Worm (Caenorhabditis elegans) whole organism, L3 larva: ENCODE measurements around the gene Y75B8A.13.
A peak's percentile ranks its signal among the peaks of the same experiment; 100 is the strongest.

Experiments
- R02D3.7 ChIP-seq: fragments of 150-350 bp; optimal IDR thresholded peaks from 2 replicates; lab custom pipeline; 2014; ENCODE audit warnings: missing biosample characterization, missing genetic modification characterization
- ZK546.5 ChIP-seq: sonication (generic microtip); optimal IDR thresholded peaks from 2 replicates; lab custom pipeline; 2017; ENCODE audit warnings: missing biosample characterization, missing genetic modification characterization
- aly-2 ChIP-seq: fragments of 150-350 bp; optimal IDR thresholded peaks from 2 replicates; lab custom pipeline; 2014; ENCODE audit warnings: missing biosample characterization, missing genetic modification characterization
- ama-1 ChIP-seq: fragments of 150-350 bp; optimal IDR thresholded peaks from 2 replicates; lab custom pipeline; 2018
- ceh-16 ChIP-seq: sonication (generic microtip); optimal IDR thresholded peaks from 2 replicates; lab custom pipeline; 2017; ENCODE audit warnings: missing biosample characterization, missing genetic modification characterization
- ceh-28 ChIP-seq: fragments of 150-350 bp; optimal IDR thresholded peaks from 2 replicates; lab custom pipeline; 2014; ENCODE audit warnings: missing biosample characterization, missing genetic modification reagents, missing genetic modification characterization
- ceh-82 ChIP-seq: fragments of 150-350 bp; optimal IDR thresholded peaks from 2 replicates; lab custom pipeline; 2014; ENCODE audit warnings: missing biosample characterization, missing genetic modification characterization
- ceh-9 ChIP-seq: sonication (generic microtip); optimal IDR thresholded peaks from 2 replicates; lab custom pipeline; 2018; ENCODE audit warnings: missing biosample characterization, missing genetic modification characterization
- daf-12 ChIP-seq: fragments of 150-350 bp; optimal IDR thresholded peaks from 2 replicates; lab custom pipeline; 2014; ENCODE audit warnings: missing biosample characterization, missing genetic modification reagents, missing genetic modification characterization
- egl-5 ChIP-seq: fragments of 150-350 bp; optimal IDR thresholded peaks from 2 replicates; lab custom pipeline; 2017; ENCODE audit warnings: missing biosample characterization, missing genetic modification reagents, missing genetic modification characterization, inconsistent platforms
- elt-2 ChIP-seq: sonication (generic microtip); optimal IDR thresholded peaks from 2 replicates; lab custom pipeline; 2016; ENCODE audit warnings: missing genetic modification reagents, mild to moderate bottlenecking, missing genetic modification characterization, missing compliant biosample characterization
- elt-3 ChIP-seq, 3 experiments: fragments of 150-350 bp in 1 of 3; sonication (generic microtip) in 2 of 3; optimal IDR thresholded peaks; 2 replicates in 2 of 3; 4 replicates in 1 of 3; lab custom pipeline; 2014 to 2017; ENCODE audit warnings: missing biosample characterization in 3 of 3, missing genetic modification characterization in 3 of 3
- eor-1 ChIP-seq, 2 experiments: fragments of 150-350 bp; optimal IDR thresholded peaks; 2 replicates each; lab custom pipeline; 2014 to 2018; ENCODE audit warnings: missing biosample characterization in 2 of 2, missing genetic modification characterization in 2 of 2
- fkh-10 ChIP-seq: sonication (generic microtip); optimal IDR thresholded peaks from 2 replicates; lab custom pipeline; 2017; ENCODE audit warnings: missing biosample characterization, missing genetic modification reagents, missing genetic modification characterization
- fkh-2 ChIP-seq: fragments of 150-350 bp; optimal IDR thresholded peaks from 2 replicates; lab custom pipeline; 2014; ENCODE audit warnings: missing biosample characterization, missing genetic modification reagents, missing genetic modification characterization
- fos-1 ChIP-seq: fragments of 150-350 bp; optimal IDR thresholded peaks from 2 replicates; lab custom pipeline; 2014; ENCODE audit warnings: missing biosample characterization, missing genetic modification characterization
- jun-1 ChIP-seq: fragments of 150-350 bp; optimal IDR thresholded peaks from 2 replicates; lab custom pipeline; 2014; ENCODE audit warnings: missing biosample characterization, missing genetic modification reagents, missing genetic modification characterization
- lin-39 ChIP-seq: fragments of 150-350 bp; optimal IDR thresholded peaks from 2 replicates; lab custom pipeline; 2018; ENCODE audit warnings: missing biosample characterization, missing genetic modification reagents, missing genetic modification characterization
- lsy-12 ChIP-seq: sonication (generic microtip); optimal IDR thresholded peaks from 2 replicates; lab custom pipeline; 2016; ENCODE audit warnings: mild to moderate bottlenecking, missing genetic modification characterization, missing compliant biosample characterization
- mdl-1 ChIP-seq: fragments of 150-350 bp; optimal IDR thresholded peaks from 2 replicates; lab custom pipeline; 2014; ENCODE audit warnings: missing biosample characterization, missing genetic modification characterization
- mml-1 ChIP-seq: fragments of 150-350 bp; sonication (generic microtip); optimal IDR thresholded peaks from 3 replicates; lab custom pipeline; 2014; ENCODE audit warnings: missing biosample characterization, missing genetic modification characterization
- nfya-1 ChIP-seq: sonication (generic microtip); optimal IDR thresholded peaks from 2 replicates; lab custom pipeline; 2017; ENCODE audit warnings: missing genetic modification characterization, mild to moderate bottlenecking, missing compliant biosample characterization, antibody characterized with exemption, moderate library complexity; ENCODE audit not compliant: insufficient read depth
- nhr-12 ChIP-seq: fragments of 150-350 bp; optimal IDR thresholded peaks from 2 replicates; lab custom pipeline; 2014; ENCODE audit warnings: missing biosample characterization, missing genetic modification characterization
- nhr-23 ChIP-seq: fragments of 150-350 bp; optimal IDR thresholded peaks from 2 replicates; lab custom pipeline; 2014; ENCODE audit warnings: missing biosample characterization, missing genetic modification reagents, missing genetic modification characterization
- nhr-237 ChIP-seq: fragments of 150-350 bp; optimal IDR thresholded peaks from 2 replicates; lab custom pipeline; 2014; ENCODE audit warnings: missing biosample characterization, missing genetic modification characterization
- nhr-25 ChIP-seq: sonication (generic microtip); optimal IDR thresholded peaks from 2 replicates; lab custom pipeline; 2017; ENCODE audit warnings: missing biosample characterization, missing genetic modification characterization
- nhr-28 ChIP-seq: fragments of 150-350 bp; optimal IDR thresholded peaks from 2 replicates; lab custom pipeline; 2014; ENCODE audit warnings: missing biosample characterization, missing genetic modification characterization
- nhr-43 ChIP-seq: sonication (generic microtip); optimal IDR thresholded peaks from 2 replicates; lab custom pipeline; 2016; ENCODE audit warnings: mild to moderate bottlenecking, missing genetic modification characterization, missing compliant biosample characterization; ENCODE audit not compliant: poor library complexity, severe bottlenecking
- nhr-76 ChIP-seq: fragments of 150-350 bp; sonication (generic microtip); optimal IDR thresholded peaks from 5 replicates; lab custom pipeline; 2014; ENCODE audit warnings: missing biosample characterization, missing genetic modification characterization
- nhr-77 ChIP-seq: fragments of 150-350 bp; optimal IDR thresholded peaks from 2 replicates; lab custom pipeline; 2014; ENCODE audit warnings: missing biosample characterization, missing genetic modification characterization
- pha-4 ChIP-seq: fragments of 150-350 bp; optimal IDR thresholded peaks from 2 replicates; lab custom pipeline; 2014; ENCODE audit warnings: missing biosample characterization, missing genetic modification reagents, missing genetic modification characterization
- pqm-1 ChIP-seq: fragments of 150-350 bp; optimal IDR thresholded peaks from 2 replicates; lab custom pipeline; 2017; ENCODE audit warnings: missing biosample characterization, missing genetic modification characterization, inconsistent platforms
- skn-1 ChIP-seq: fragments of 150-350 bp; optimal IDR thresholded peaks from 2 replicates; lab custom pipeline; 2014; ENCODE audit warnings: missing biosample characterization, missing genetic modification characterization
- tbx-2 ChIP-seq: sonication (generic microtip); optimal IDR thresholded peaks from 2 replicates; lab custom pipeline; 2016; ENCODE audit warnings: mild to moderate bottlenecking, missing genetic modification characterization, missing compliant biosample characterization
- zag-1 ChIP-seq: fragments of 150-350 bp; optimal IDR thresholded peaks from 2 replicates; lab custom pipeline; 2014; ENCODE audit warnings: missing biosample characterization, missing genetic modification characterization
- ztf-11 ChIP-seq: fragments of 150-350 bp; optimal IDR thresholded peaks from 2 replicates; lab custom pipeline; 2014; ENCODE audit warnings: missing biosample characterization, missing genetic modification characterization

Gene Y75B8A.13

DNA sequence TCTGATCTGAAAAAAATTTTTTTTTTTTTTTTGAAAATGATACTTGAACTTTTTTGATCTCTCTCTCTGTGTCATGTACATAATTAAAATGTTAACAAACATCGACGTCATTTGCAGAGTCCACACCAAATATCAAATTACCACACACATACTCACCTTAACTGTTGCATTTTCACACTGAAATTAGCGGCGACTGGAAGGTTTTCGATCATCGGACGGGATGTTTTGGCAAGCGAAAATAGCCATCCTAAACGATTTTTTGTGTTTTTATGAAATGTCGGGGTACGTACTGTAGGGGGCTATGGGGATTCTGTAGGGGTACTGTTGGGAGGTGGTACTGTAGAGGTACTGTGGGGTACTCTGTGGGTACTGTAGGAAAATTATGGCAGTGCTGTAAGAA is 17.4 kb downstream of the Y75B8A.13 start:
- TF ChIP-seq aly-2 (tag; lab: Kevin White, UChicago) (no peak), R02D3.7 (tag; lab: Kevin White, UChicago) (no peak), ama-1 (lab: Kevin White, UChicago) (no peak), mdl-1 (tag; lab: Kevin White, UChicago) (no peak), egl-5 (tag; lab: Kevin White, UChicago) (no peak), skn-1 (tag; lab: Kevin White, UChicago) (no peak), nhr-23 (tag; lab: Kevin White, UChicago) (no peak), ztf-11 (tag; lab: Kevin White, UChicago) (no peak), ceh-28 (no peak), elt-3 (tag; optimal IDR thresholded peaks at IDR 0.05; lab: Kevin White, UChicago) (no peak), lsy-12 (tag; lab: Kevin White, UChicago) (no peak), tbx-2 (tag; lab: Kevin White, UChicago) (no peak), nhr-25 (tag; lab: Kevin White, UChicago) (no peak), nhr-76 (tag; lab: Kevin White, UChicago) (no peak), ceh-16 (no peak), mml-1 (tag; lab: Kevin White, UChicago) (no peak)

DNA sequence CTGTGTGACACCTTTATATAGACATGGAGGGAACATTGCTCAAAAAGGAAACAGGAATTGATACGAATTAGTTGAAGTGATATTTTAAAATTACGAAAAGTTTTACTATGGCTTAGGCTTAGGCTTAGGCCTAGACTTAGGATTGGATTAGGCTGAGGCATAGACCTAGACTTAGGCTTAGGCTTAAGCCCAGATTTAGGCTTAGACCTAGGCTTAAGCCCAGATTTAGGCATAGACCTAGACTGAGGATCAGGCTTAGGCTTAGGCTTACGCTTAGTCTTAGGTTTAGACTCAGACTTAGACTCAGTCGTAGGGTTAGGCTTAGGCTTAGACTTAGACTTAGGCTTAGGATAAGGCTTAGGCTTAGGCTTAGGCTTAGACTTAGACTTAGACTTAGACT is 19.5 kb downstream of the Y75B8A.13 start:
- TF ChIP-seq nhr-23 (tag; lab: Kevin White, UChicago) (no peak), nhr-77 (tag; lab: Kevin White, UChicago) (no peak), nhr-76 (tag; lab: Kevin White, UChicago) (no peak), eor-1 (tag; optimal IDR thresholded peaks at IDR 0.05; lab: Kevin White, UChicago) (no peak), aly-2 (tag; lab: Kevin White, UChicago) (no peak)

DNA sequence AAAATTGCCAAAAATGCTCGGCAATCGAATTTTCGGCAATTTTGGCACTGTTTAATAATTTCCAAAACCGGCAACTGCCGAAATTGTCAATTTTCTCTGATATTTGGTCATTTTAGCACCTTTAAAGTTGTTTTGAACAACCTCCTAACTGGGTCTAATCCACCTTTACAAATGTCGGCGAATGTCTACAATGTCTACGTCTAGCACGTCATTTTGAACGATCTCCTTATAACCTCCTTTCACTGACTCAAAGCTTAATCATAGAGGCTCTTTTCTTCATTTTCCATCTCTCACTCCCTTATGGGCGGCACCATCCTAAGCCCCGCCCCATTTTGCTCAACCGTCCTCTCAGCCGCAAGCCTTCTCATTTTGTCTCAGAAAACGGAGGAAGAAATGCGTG is 21.3 kb downstream of the Y75B8A.13 start, which contains the start of gene Y75B8A.44:
Y75B8A.44 (plus strand) TSS at position 301 of the 400 bp plus-strand sequence.
- no peak for TF ChIP-seq fkh-2 (tag; lab: Kevin White, UChicago)
- TF ChIP-seq nhr-28 (tag; lab: Kevin White, UChicago), result no peak
- TF ChIP-seq nhr-76 (tag; lab: Kevin White, UChicago), result no peak
- TF ChIP-seq nhr-12 (tag; lab: Kevin White, UChicago), result no peak
- TF ChIP-seq fkh-10 (GFP tag; lab: Kevin White, UChicago), result no peak
- TF ChIP-seq fos-1 (tag; lab: Kevin White, UChicago), result no peak
- no peak for TF ChIP-seq pqm-1 (tag; lab: Kevin White, UChicago)
- no peak for TF ChIP-seq ZK546.5 (tag; lab: Kevin White, UChicago)
- TF ChIP-seq nhr-237, result no peak
- no peak for TF ChIP-seq lin-39 (tag; lab: Kevin White, UChicago)
- no peak for TF ChIP-seq nhr-43 (tag; lab: Kevin White, UChicago)
- no peak for TF ChIP-seq R02D3.7 (tag; lab: Kevin White, UChicago)
- TF ChIP-seq nhr-77 (tag; lab: Kevin White, UChicago), result no peak
- TF ChIP-seq elt-3 (tag; optimal IDR thresholded peaks at IDR 0.05; lab: Kevin White, UChicago), result no peak
- no peak for TF ChIP-seq skn-1 (tag; lab: Kevin White, UChicago)
- TF ChIP-seq ceh-9 (tag; lab: Kevin White, UChicago), result no peak
- TF ChIP-seq ceh-82 (tag; lab: Kevin White, UChicago), result no peak

DNA sequence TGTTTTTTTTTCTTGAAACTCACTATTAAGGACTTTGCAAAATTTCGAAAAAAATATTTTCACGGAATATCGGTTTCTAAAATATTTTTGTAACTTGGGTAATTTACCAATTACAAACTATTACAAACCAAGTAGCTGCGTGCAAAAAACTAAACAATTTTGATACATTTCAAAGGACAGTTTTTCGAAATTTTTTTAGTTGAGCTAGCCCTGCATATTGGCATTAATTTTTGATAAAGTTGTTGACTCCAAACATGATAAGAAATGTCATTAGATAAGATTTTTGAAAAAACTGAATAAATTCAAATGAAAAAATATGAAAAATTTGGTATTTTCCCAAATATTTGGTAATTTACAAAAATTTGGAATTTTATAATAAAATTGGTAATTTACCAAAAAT is 27.3 kb downstream of the Y75B8A.13 start:
- no peak for TF ChIP-seq nfya-1
- peak; percentile 36 for TF ChIP-seq elt-2 (tag; lab: Kevin White, UChicago)
- no peak for TF ChIP-seq pqm-1 (tag; lab: Kevin White, UChicago)

DNA sequence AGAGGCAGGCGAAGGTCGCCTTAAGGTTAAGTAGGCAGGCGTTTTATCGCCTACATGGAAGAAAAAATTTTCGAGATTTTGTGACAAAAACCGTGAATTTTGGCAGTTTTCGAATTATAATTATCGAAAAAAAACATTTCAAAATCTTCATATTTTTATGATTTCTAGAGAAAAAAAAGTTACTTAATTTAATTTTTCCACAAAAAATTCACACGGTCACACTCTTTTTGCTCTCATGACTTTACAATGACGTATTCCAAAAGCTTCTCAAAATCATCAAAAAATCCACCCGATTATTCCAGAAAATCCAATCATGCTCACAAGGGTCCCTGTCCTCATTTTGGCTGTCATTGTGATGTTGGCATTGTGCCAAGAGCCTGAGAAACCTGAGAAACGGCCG is 29.4 kb downstream of the Y75B8A.13 start, which contains the start of gene lury-1:
lury-1 (plus strand) TSS at position 301 of the 400 bp plus-strand sequence.
- TF ChIP-seq jun-1, result no peak
- TF ChIP-seq ceh-28, result no peak
- no peak for TF ChIP-seq daf-12 (tag; lab: Kevin White, UChicago)
- TF ChIP-seq aly-2 (tag; lab: Kevin White, UChicago), result no peak
- TF ChIP-seq nhr-77 (tag; lab: Kevin White, UChicago), result no peak
- TF ChIP-seq pha-4 (tag; lab: Kevin White, UChicago), result no peak
- no peak for TF ChIP-seq nhr-237
- TF ChIP-seq ama-1 (lab: Kevin White, UChicago), result no peak
- TF ChIP-seq zag-1 (tag; lab: Kevin White, UChicago), result no peak
- no peak for TF ChIP-seq pqm-1 (tag; lab: Kevin White, UChicago)
- TF ChIP-seq nhr-43 (tag; lab: Kevin White, UChicago), result no peak
